Fruit fly (Drosophila melanogaster) whole organism, embryonic: ENCODE results near the gene Rpt5.
A peak's percentile ranks its signal among the peaks of the same experiment; 100 is the strongest.

Experiments used
- Abd-B ChIP-seq: fragments of 200-800 bp; sonication (Bioruptor generic); optimal IDR thresholded peaks from 2 replicates; lab custom pipeline; 2018; ENCODE audit warnings: missing biosample characterization, mild to moderate bottlenecking, missing genetic modification characterization, moderate library complexity
- Adf1 ChIP-seq: fragments of 200-800 bp; sonication (Bioruptor generic); IDR thresholded peaks from 2 replicates; pipeline ENCODE4 v1.3.6; 2022; ENCODE audit warnings: missing biosample characterization, missing genetic modification characterization
- Atf-2 ChIP-seq: fragments of 200-800 bp; sonication (Bioruptor generic); optimal IDR thresholded peaks from 2 replicates; lab custom pipeline; 2016; ENCODE audit warnings: missing biosample characterization, missing genetic modification characterization
- Atf3 ChIP-seq: fragments of 200-800 bp; sonication (Bioruptor generic); optimal IDR thresholded peaks from 3 replicates; lab custom pipeline; 2016; ENCODE audit warnings: missing biosample characterization, missing genetic modification characterization
- BtbVII ChIP-seq: fragments of 200-800 bp; sonication (Bioruptor generic); optimal IDR thresholded peaks from 3 replicates; lab custom pipeline; 2017; ENCODE audit warnings: missing biosample characterization, mild to moderate bottlenecking, missing genetic modification characterization
- CG1024 ChIP-seq: fragments of 200-800 bp; sonication (Bioruptor generic); IDR thresholded peaks from 2 replicates; pipeline ENCODE4 v1.3.6; 2022; ENCODE audit warnings: missing biosample characterization, missing genetic modification characterization
- CG12155 ChIP-seq: fragments of 200-800 bp; sonication (Bioruptor generic); optimal IDR thresholded peaks from 3 replicates; lab custom pipeline; 2016; ENCODE audit warnings: missing biosample characterization, missing genetic modification characterization
- CG12659 ChIP-seq: fragments of 200-800 bp; sonication (Bioruptor generic); optimal IDR thresholded peaks from 3 replicates; lab custom pipeline; 2017; ENCODE audit warnings: mild to moderate bottlenecking, missing biosample characterization, missing genetic modification reagents, missing genetic modification characterization
- CG12769 ChIP-seq: fragments of 200-800 bp; sonication (Bioruptor generic); optimal IDR thresholded peaks from 2 replicates; lab custom pipeline; 2019; ENCODE audit warnings: missing biosample characterization, mild to moderate bottlenecking, missing genetic modification characterization, moderate library complexity
- CG15269 ChIP-seq: fragments of 200-800 bp; sonication (Bioruptor generic); optimal IDR thresholded peaks from 2 replicates; lab custom pipeline; 2018; ENCODE audit warnings: missing biosample characterization, mild to moderate bottlenecking, missing genetic modification characterization, moderate library complexity
- CG32772 ChIP-seq: fragments of 200-800 bp; sonication (Bioruptor generic); IDR thresholded peaks from 2 replicates; pipeline ENCODE4 v1.3.6; 2022; ENCODE audit warnings: missing biosample characterization, missing genetic modification characterization
- CG42726 ChIP-seq: fragments of 200-800 bp; sonication (Bioruptor generic); IDR thresholded peaks from 2 replicates; pipeline ENCODE4 v1.3.6; 2022; ENCODE audit warnings: missing biosample characterization, missing genetic modification characterization; ENCODE audit not compliant: partially characterized antibody
- CG6175 ChIP-seq: fragments of 200-800 bp; sonication (Bioruptor generic); IDR thresholded peaks from 3 replicates; pipeline ENCODE4 v1.3.6; 2022; ENCODE audit warnings: missing biosample characterization, missing genetic modification characterization
- CG6272 ChIP-seq: fragments of 200-800 bp; sonication (Bioruptor generic); IDR thresholded peaks from 2 replicates; pipeline ENCODE4 v1.3.6; 2022; ENCODE audit warnings: missing biosample characterization, missing genetic modification characterization
- CG7839 ChIP-seq: fragments of 200-800 bp; sonication (Bioruptor generic); optimal IDR thresholded peaks from 3 replicates; lab custom pipeline; 2018; ENCODE audit warnings: missing biosample characterization, mild to moderate bottlenecking, missing genetic modification characterization, moderate library complexity
- CG8924 ChIP-seq: fragments of 200-800 bp; optimal IDR thresholded peaks from 3 replicates; lab custom pipeline; 2019; ENCODE audit warnings: missing biosample characterization, mild to moderate bottlenecking, missing genetic modification characterization, moderate library complexity
- CG9727 ChIP-seq: fragments of 200-800 bp; sonication (Bioruptor generic); optimal IDR thresholded peaks from 3 replicates; lab custom pipeline; 2017; ENCODE audit warnings: missing biosample characterization, mild to moderate bottlenecking, missing genetic modification characterization
- D19B ChIP-seq: fragments of 200-800 bp; sonication (Bioruptor generic); optimal IDR thresholded peaks from 2 replicates; lab custom pipeline; 2017; ENCODE audit warnings: missing biosample characterization, mild to moderate bottlenecking, missing genetic modification characterization
- Dbx ChIP-seq: fragments of 200-800 bp; sonication (Bioruptor generic); IDR thresholded peaks from 3 replicates; pipeline ENCODE4 v1.3.6; 2022; ENCODE audit warnings: missing biosample characterization, missing genetic modification characterization
- Eip74EF ChIP-seq, 2 experiments: fragments of 200-800 bp in 1 of 2; fragments of >200 bp in 1 of 2; sonication (Bioruptor generic) in 1 of 2; optimal IDR thresholded peaks; 2 replicates each; lab custom pipeline; 2017 to 2019; ENCODE audit warnings: missing biosample characterization in 2 of 2, missing genetic modification characterization in 2 of 2, mild to moderate bottlenecking in 1 of 2, moderate library complexity in 1 of 2
- HmgD ChIP-seq: fragments of 200-800 bp; sonication (Bioruptor generic); optimal IDR thresholded peaks from 3 replicates; lab custom pipeline; 2016; ENCODE audit warnings: missing biosample characterization, missing genetic modification characterization
- Hr78 ChIP-seq, 2 experiments: fragments of 200-800 bp in 1 of 2; fragments of >200 bp in 1 of 2; sonication (Bioruptor generic) in 1 of 2; optimal IDR thresholded peaks; 2 replicates each; lab custom pipeline; 2017 to 2019; ENCODE audit warnings: missing biosample characterization in 2 of 2, missing genetic modification characterization in 2 of 2, mild to moderate bottlenecking in 1 of 2, moderate library complexity in 1 of 2
- Lhr ChIP-seq: fragments of 200-800 bp; sonication (Bioruptor generic); optimal IDR thresholded peaks from 3 replicates; lab custom pipeline; 2017; ENCODE audit warnings: mild to moderate bottlenecking, missing biosample characterization, missing genetic modification reagents, missing genetic modification characterization
- Lpt ChIP-seq: fragments of >200 bp; optimal IDR thresholded peaks from 2 replicates; lab custom pipeline; 2018; ENCODE audit warnings: missing biosample characterization, missing genetic modification characterization
- MTF-1 ChIP-seq: fragments of 200-800 bp; sonication (Bioruptor generic); optimal IDR thresholded peaks from 2 replicates; lab custom pipeline; 2018; ENCODE audit warnings: missing biosample characterization, mild to moderate bottlenecking, missing genetic modification characterization, borderline replicate concordance
- Nf-YA ChIP-seq: fragments of 200-800 bp; sonication (Bioruptor generic); IDR thresholded peaks from 2 replicates; pipeline ENCODE4 v1.3.6; 2022; ENCODE audit warnings: missing biosample characterization, missing genetic modification characterization
- NfI ChIP-seq: fragments of 200-800 bp; sonication (Bioruptor generic); optimal IDR thresholded peaks from 3 replicates; lab custom pipeline; 2018; ENCODE audit warnings: missing biosample characterization, mild to moderate bottlenecking, missing genetic modification characterization, moderate library complexity
- Pdp1 ChIP-seq, 2 experiments: fragments of 200-800 bp; sonication (Bioruptor generic); optimal IDR thresholded peaks; 3 replicates each; lab custom pipeline; 2016; ENCODE audit warnings: missing biosample characterization in 2 of 2, missing genetic modification characterization in 2 of 2, mild to moderate bottlenecking in 1 of 2, moderate library complexity in 1 of 2
- Ravus ChIP-seq: fragments of 200-800 bp; sonication (Bioruptor generic); IDR thresholded peaks from 2 replicates; pipeline ENCODE4 v1.3.6; 2022; ENCODE audit warnings: missing biosample characterization, missing genetic modification characterization
- Sry-δ ChIP-seq: fragments of 200-800 bp; sonication (Bioruptor generic); optimal IDR thresholded peaks from 2 replicates; lab custom pipeline; 2016; ENCODE audit warnings: missing biosample characterization, missing genetic modification characterization
- Stat92E ChIP-seq, 3 experiments: fragments of >200 bp in 2 of 3; fragments of 200-800 bp in 1 of 3; sonication (Bioruptor generic) in 1 of 3; optimal IDR thresholded peaks; 2 replicates each; lab custom pipeline; 2017 to 2019; ENCODE audit warnings: missing biosample characterization in 3 of 3, missing genetic modification characterization in 3 of 3, mild to moderate bottlenecking in 1 of 3, moderate library complexity in 1 of 3
- Xrp1 ChIP-seq: fragments of 200-800 bp; sonication (Bioruptor generic); IDR thresholded peaks from 2 replicates; pipeline ENCODE4 v1.3.6; 2022; ENCODE audit warnings: missing biosample characterization, missing genetic modification characterization
- bigmax ChIP-seq: fragments of 200-800 bp; sonication (Bioruptor generic); optimal IDR thresholded peaks from 2 replicates; lab custom pipeline; 2018; ENCODE audit warnings: missing biosample characterization, mild to moderate bottlenecking, missing genetic modification characterization
- cas ChIP-seq: fragments of 200-800 bp; sonication (Bioruptor generic); IDR thresholded peaks from 2 replicates; pipeline ENCODE4 v1.3.6; 2022; ENCODE audit warnings: missing biosample characterization, missing genetic modification characterization
- corto ChIP-seq: fragments of 200-800 bp; sonication (Bioruptor generic); optimal IDR thresholded peaks from 2 replicates; lab custom pipeline; 2016; ENCODE audit warnings: missing biosample characterization, mild to moderate bottlenecking, missing genetic modification characterization, moderate library complexity
- dmrt99B ChIP-seq: fragments of 200-800 bp; sonication (Bioruptor generic); optimal IDR thresholded peaks from 2 replicates; lab custom pipeline; 2018; ENCODE audit warnings: missing biosample characterization, mild to moderate bottlenecking, missing genetic modification characterization, moderate library complexity
- fd102C ChIP-seq: fragments of 200-800 bp; sonication (Bioruptor generic); optimal IDR thresholded peaks from 2 replicates; lab custom pipeline; 2018; ENCODE audit warnings: missing biosample characterization, mild to moderate bottlenecking, missing genetic modification characterization, moderate library complexity
- fd64A ChIP-seq: fragments of 200-800 bp; sonication (Bioruptor generic); optimal IDR thresholded peaks from 3 replicates; lab custom pipeline; 2018; ENCODE audit warnings: missing biosample characterization, mild to moderate bottlenecking, missing genetic modification characterization
- hth ChIP-seq: fragments of >200 bp; optimal IDR thresholded peaks from 2 replicates; lab custom pipeline; 2017; ENCODE audit warnings: inconsistent platforms
- knrl ChIP-seq: fragments of 200-800 bp; sonication (Bioruptor generic); IDR thresholded peaks from 3 replicates; pipeline ENCODE4 v1.3.6; 2022; ENCODE audit warnings: missing biosample characterization, missing genetic modification characterization; ENCODE audit not compliant: partially characterized antibody
- lbe ChIP-seq: fragments of 200-800 bp; sonication (Bioruptor generic); optimal IDR thresholded peaks from 2 replicates; lab custom pipeline; 2016; ENCODE audit warnings: missing biosample characterization, mild to moderate bottlenecking, missing genetic modification characterization
- nerfin-1 ChIP-seq: fragments of 200-800 bp; sonication (Bioruptor generic); optimal IDR thresholded peaks from 3 replicates; lab custom pipeline; 2019; ENCODE audit warnings: missing biosample characterization, mild to moderate bottlenecking, missing genetic modification characterization, moderate library complexity
- nerfin-2 ChIP-seq: fragments of 200-800 bp; sonication (Bioruptor generic); IDR thresholded peaks from 2 replicates; pipeline ENCODE4 v1.3.6; 2022; ENCODE audit warnings: missing biosample characterization, missing genetic modification characterization; ENCODE audit not compliant: partially characterized antibody
- repo ChIP-seq: fragments of 200-800 bp; sonication (Bioruptor generic); optimal IDR thresholded peaks from 2 replicates; lab custom pipeline; 2016; ENCODE audit warnings: missing biosample characterization, missing genetic modification characterization
- sr ChIP-seq: fragments of 200-800 bp; sonication (Bioruptor generic); IDR thresholded peaks from 3 replicates; pipeline ENCODE4 v1.3.6; 2022; ENCODE audit warnings: missing biosample characterization, missing genetic modification characterization
- stwl ChIP-seq: fragments of 200-800 bp; sonication (Bioruptor generic); optimal IDR thresholded peaks from 3 replicates; lab custom pipeline; 2018; ENCODE audit warnings: missing biosample characterization, mild to moderate bottlenecking, missing genetic modification characterization, moderate library complexity
- tll ChIP-seq, 2 experiments: fragments of 200-800 bp in 1 of 2; fragments of >200 bp in 1 of 2; sonication (Bioruptor generic) in 1 of 2; optimal IDR thresholded peaks; 2 replicates each; lab custom pipeline; 2017 to 2019; ENCODE audit warnings: missing biosample characterization in 2 of 2, missing genetic modification characterization in 2 of 2, mild to moderate bottlenecking in 1 of 2, moderate library complexity in 1 of 2
- tx ChIP-seq: fragments of 200-800 bp; sonication (Bioruptor generic); optimal IDR thresholded peaks from 2 replicates; lab custom pipeline; 2016; ENCODE audit warnings: missing biosample characterization, missing genetic modification characterization

Gene Rpt5

DNA sequence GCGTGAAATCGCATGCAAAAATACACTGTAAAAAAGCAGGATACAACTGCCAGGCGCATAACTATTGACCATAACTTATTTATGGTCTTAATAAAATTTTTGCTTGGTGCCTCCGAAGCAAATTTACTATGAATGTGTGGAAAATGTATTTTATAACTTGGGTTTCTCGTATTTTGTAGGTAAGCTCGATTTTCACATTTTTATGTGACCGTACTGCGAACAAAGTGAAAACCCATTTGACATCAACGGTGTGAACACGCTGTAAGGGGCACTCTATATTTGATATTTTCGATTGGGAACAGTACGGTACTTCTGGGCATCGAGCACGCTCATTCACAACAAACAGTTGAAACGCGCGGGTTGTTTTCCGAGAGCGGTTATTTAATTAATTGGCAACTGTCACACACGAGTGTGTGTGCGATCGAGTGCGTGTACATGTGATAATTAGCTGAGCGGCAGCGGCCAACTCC, 28.8 kb downstream of the Rpt5 start, which contains the start of the genes Nup98-96 and mbc (continued):
- TF ChIP-seq Abd-B (peak; percentile 92), Lhr (peak; percentile 87), CG1024 (GFP tag; lab: Robert Waterston, UW) (no peak; the same call in none of the 2 replicates), Nf-YA (no peak), CG6272 (GFP tag; lab: Robert Waterston, UW) (peak; percentile 89), stwl (tag; lab: Kevin White, UChicago) (peak; percentile 80), dmrt99B (tag; lab: Kevin White, UChicago) (peak; percentile 75), Hr78 (GFP tag; optimal IDR thresholded peaks at IDR 0.05; lab: Kevin White, UChicago) (no peak), bigmax (GFP tag; lab: Kevin White, UChicago) (no peak), fd64A (GFP tag; lab: Kevin White, UChicago) (no peak), tx (GFP tag; lab: Kevin White, UChicago) (peak; percentile 91), Pdp1 (GFP tag; optimal IDR thresholded peaks at IDR 0.05; lab: Kevin White, UChicago) (peak; percentile 90 to 94), CG12659 (GFP tag; lab: Kevin White, UChicago) (peak; percentile 90), Dbx (GFP tag; lab: Robert Waterston, UW) (peak; percentile 89), lbe (GFP tag; lab: Kevin White, UChicago) (peak; percentile 30), corto (GFP tag; lab: Kevin White, UChicago) (no peak), Lpt (GFP tag; lab: Kevin White, UChicago) (no peak), CG7839 (tag; lab: Kevin White, UChicago) (peak; percentile 86), repo (GFP tag; lab: Kevin White, UChicago) (peak; percentile 81), cas (GFP tag; lab: Robert Waterston, UW) (peak; percentile 66; the same call in 1 of the 2 replicates), HmgD (GFP tag; lab: Kevin White, UChicago) (peak; percentile 96), NfI (GFP tag; lab: Kevin White, UChicago) (peak; percentile 79), MTF-1 (peak; percentile 72), CG9727 (GFP tag; lab: Kevin White, UChicago) (peak; percentile 84), CG32772 (GFP tag; lab: Robert Waterston, UW) (peak; percentile 86), CG12155 (GFP tag; lab: Kevin White, UChicago) (peak; percentile 89), Xrp1 (GFP tag; lab: Robert Waterston, UW) (peak; percentile 80), knrl (peak; percentile 61; the same call in 2 of the 3 replicates), fd102C (GFP tag; lab: Kevin White, UChicago) (peak; percentile 10), sr (GFP tag; lab: Robert Waterston, UW) (no peak), tll (GFP tag; optimal IDR thresholded peaks at IDR 0.05; lab: Kevin White, UChicago) (peak; percentile 57 to 98), Eip74EF (GFP tag; optimal IDR thresholded peaks at IDR 0.05; lab: Kevin White, UChicago) (peak in 1 of 2 experiments; percentile 3), CG12769 (tag; lab: Kevin White, UChicago) (peak; percentile 86), Sry-δ (GFP tag; lab: Kevin White, UChicago) (peak; percentile 78), CG15269 (tag; lab: Kevin White, UChicago) (peak; percentile 81), CG42726 (GFP tag; lab: Robert Waterston, UW) (peak; percentile 60; the same call in 1 of the 2 replicates), CG6175 (GFP tag; lab: Robert Waterston, UW) (peak; percentile 43; the same call in 1 of the 3 replicates), Atf3 (peak; percentile 89), nerfin-1 (tag; lab: Kevin White, UChicago) (peak; percentile 72), Ravus (GFP tag; lab: Robert Waterston, UW) (peak; percentile 20; the same call in 1 of the 2 replicates), hth (no peak), CG8924 (tag; lab: Kevin White, UChicago) (peak; percentile 83), BtbVII (GFP tag; lab: Kevin White, UChicago) (peak; percentile 51), Atf-2 (peak; percentile 87), nerfin-2 (GFP tag; lab: Robert Waterston, UW) (peak; percentile 43; the same call in 1 of the 2 replicates), Adf1 (peak; percentile 56), D19B (peak; percentile 48), Stat92E (GFP tag; optimal IDR thresholded peaks at IDR 0.05; lab: Kevin White, UChicago) (peak in 1 of 3 experiments; percentile 70)
